Fruit fly (Drosophila melanogaster) whole organism, wandering third instar larva: ENCODE results near the gene CG42709.

Source experiments
- br ChIP-seq: fragments of 200-800 bp; sonication (Bioruptor generic); optimal IDR thresholded peaks from 2 replicates; lab custom pipeline; 2016; ENCODE audit warnings: missing biosample characterization, missing genetic modification characterization
- h ChIP-seq: fragments of 200-800 bp; sonication (Bioruptor generic); optimal IDR thresholded peaks from 3 replicates; lab custom pipeline; 2016; ENCODE audit warnings: missing biosample characterization, mild to moderate bottlenecking, missing genetic modification characterization
- psq ChIP-seq: fragments of 200-800 bp; sonication (Bioruptor generic); optimal IDR thresholded peaks from 3 replicates; lab custom pipeline; 2017; ENCODE audit warnings: missing biosample characterization, mild to moderate bottlenecking, missing genetic modification characterization, moderate library complexity

DNA sequence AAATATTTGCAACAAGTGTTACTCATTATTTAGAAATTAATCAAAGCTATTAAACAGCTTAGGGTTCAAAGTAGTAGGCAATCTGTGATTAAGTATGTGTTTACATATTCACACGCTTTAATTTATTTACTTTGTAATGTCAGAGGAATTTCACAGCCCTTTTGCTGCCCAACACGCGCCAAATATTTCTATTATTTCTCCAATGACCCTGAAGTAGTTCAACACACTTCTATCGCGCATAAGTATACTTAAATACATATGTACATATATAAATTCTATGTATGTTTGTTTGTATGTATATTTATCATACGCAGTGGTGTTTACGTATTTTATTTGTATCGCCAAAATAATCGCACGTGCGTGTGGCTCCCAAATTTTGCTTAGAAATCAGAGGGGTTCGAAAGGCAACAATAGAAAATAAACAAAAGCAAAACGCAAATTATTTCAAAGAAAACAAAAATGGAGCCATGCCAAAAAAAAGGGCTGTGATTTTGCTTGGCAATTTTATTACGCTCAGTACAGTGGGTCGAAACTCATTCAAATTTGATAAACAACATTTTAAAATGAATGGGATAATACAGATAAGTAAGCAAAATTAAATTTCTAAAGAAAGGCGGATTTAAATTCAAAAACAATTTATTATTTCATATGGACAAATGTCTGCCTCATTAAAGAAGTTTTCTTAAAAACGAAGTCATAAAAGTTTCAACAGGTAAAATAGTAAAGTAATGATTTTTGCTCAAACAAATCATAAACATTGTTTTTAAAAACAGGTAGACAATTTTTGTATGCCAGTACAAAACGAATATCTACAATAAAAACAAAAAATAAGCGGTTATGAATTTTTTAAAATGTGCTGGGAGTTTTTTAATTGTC is 13.4 kb downstream of the CG42709 start:
- no peak for TF ChIP-seq br (GFP tag; lab: Kevin White, UChicago)
- no peak for TF ChIP-seq h
- no peak for TF ChIP-seq psq (GFP tag; lab: Kevin White, UChicago)
